Worm (Caenorhabditis elegans) whole organism, L2 larva: ENCODE data around the gene C02G6.3.

Source experiments
- ama-1 ChIP-seq: fragments of 150-350 bp; optimal IDR thresholded peaks from 2 replicates; lab custom pipeline; 2018; ENCODE audit warnings: inconsistent platforms
- ceh-82 ChIP-seq: fragments of 150-350 bp; optimal IDR thresholded peaks from 2 replicates; lab custom pipeline; 2014; ENCODE audit warnings: missing biosample characterization, missing genetic modification characterization
- lin-13 ChIP-seq: fragments of 150-350 bp; optimal IDR thresholded peaks from 2 replicates; lab custom pipeline; 2014; ENCODE audit warnings: missing biosample characterization, missing genetic modification reagents, missing genetic modification characterization
- lsy-2 ChIP-seq, 2 experiments: fragments of 150-350 bp in 1 of 2; sonication (generic microtip) in 1 of 2; optimal IDR thresholded peaks; 2 replicates each; lab custom pipeline; 2014 to 2017; ENCODE audit warnings: missing biosample characterization in 2 of 2, missing genetic modification characterization in 2 of 2
- snpc-4 ChIP-seq: fragments of 150-350 bp; optimal IDR thresholded peaks from 2 replicates; lab custom pipeline; 2014; ENCODE audit warnings: missing biosample characterization, missing genetic modification characterization

ce11 chrV:5852084-5852483 is 28.1 kb upstream of the C02G6.3 start:
- TF ChIP-seq snpc-4 (no peak), ceh-82 (tag; lab: Kevin White, UChicago) (no peak), lin-13 (GFP tag; lab: Kevin White, UChicago) (no peak), ama-1 (lab: Kevin White, UChicago) (no peak), lsy-2 (tag; optimal IDR thresholded peaks at IDR 0.05; lab: Kevin White, UChicago) (no peak)
